Worm (Caenorhabditis elegans): Measurements from ENCODE around the gene T08G5.1.

- TF ChIP-seq snpc-4 (tag; optimal IDR thresholded peaks at IDR 0.05) (no peak), elt-3 (tag; optimal IDR thresholded peaks at IDR 0.05) (no peak), egl-27 (tag; optimal IDR thresholded peaks at IDR 0.05) (no peak), ZK546.5 (tag; optimal IDR thresholded peaks at IDR 0.05) (no peak), fos-1 (tag; optimal IDR thresholded peaks at IDR 0.05) (no peak), nhr-12 (tag; optimal IDR thresholded peaks at IDR 0.05) (no peak), blmp-1 (tag; optimal IDR thresholded peaks at IDR 0.05; ENCODE audit: insufficient read depth) (no peak), aly-2 (tag; optimal IDR thresholded peaks at IDR 0.05) (no peak), mab-5 (tag; optimal IDR thresholded peaks at IDR 0.05) (no peak), lin-11 (tag; optimal IDR thresholded peaks at IDR 0.05) (no peak), mdl-1 (tag; optimal IDR thresholded peaks at IDR 0.05) (no peak), unc-55 (GFP tag; optimal IDR thresholded peaks at IDR 0.05) (no peak), ztf-1 (GFP tag; conservative IDR thresholded peaks at IDR 0.05) (no peak), lin-39 (tag; optimal IDR thresholded peaks at IDR 0.05) (no peak)
Observed at ce11 chrV:14001929-14002328, 16.6 kb upstream of the T08G5.1 start.
